Fruit fly (Drosophila melanogaster): Measurements from ENCODE around the gene dgt6.

DNA sequence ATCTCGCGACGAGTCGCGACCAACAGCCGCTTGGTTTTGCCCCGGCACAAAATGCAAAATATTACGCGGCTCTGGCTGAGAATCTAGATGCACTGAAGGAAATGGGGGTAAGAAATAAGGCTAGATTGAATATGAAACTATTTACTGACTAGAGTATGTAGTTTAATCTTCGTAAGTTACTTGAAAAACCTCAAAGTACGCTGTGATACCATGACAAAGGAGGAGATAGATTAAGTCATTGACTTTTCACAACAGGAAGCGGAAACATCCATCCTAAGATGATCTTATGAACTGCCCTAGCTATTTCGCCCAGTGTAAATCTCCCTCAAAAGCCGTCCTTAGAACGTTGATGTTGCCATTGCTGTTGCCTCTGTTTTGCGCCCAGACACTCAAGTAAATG is 36.6 kb downstream of the dgt6 start:
- TF ChIP-seq psq (optimal IDR thresholded peaks at IDR 0.05) (no peak), Sin3A (optimal IDR thresholded peaks at IDR 0.05) (no peak), Myc (optimal IDR thresholded peaks at IDR 0.05) (no peak), ttk (optimal IDR thresholded peaks at IDR 0.05) (no peak), insv (optimal IDR thresholded peaks at IDR 0.05) (no peak)

Data from Kc167 (cell line).